Fruit fly (Drosophila melanogaster) whole organism, embryonic: ENCODE data around the gene CG46387.
A peak's percentile ranks its signal among the peaks of the same experiment; 100 is the strongest.

Experiments used
- C15 ChIP-seq: fragments of 200-800 bp; sonication (Bioruptor generic); IDR thresholded peaks from 3 replicates; pipeline ENCODE4 v1.3.6; 2022; ENCODE audit warnings: missing biosample characterization, missing genetic modification characterization
- CG10431 ChIP-seq: fragments of 200-800 bp; sonication (Bioruptor generic); optimal IDR thresholded peaks from 3 replicates; lab custom pipeline; 2018; ENCODE audit warnings: missing biosample characterization, mild to moderate bottlenecking, missing genetic modification characterization
- CG10462 ChIP-seq: fragments of 200-800 bp; sonication (Bioruptor generic); optimal IDR thresholded peaks from 2 replicates; lab custom pipeline; 2016; ENCODE audit warnings: missing biosample characterization, missing genetic modification characterization
- CG11723 ChIP-seq: fragments of 200-800 bp; sonication (Bioruptor generic); optimal IDR thresholded peaks from 2 replicates; lab custom pipeline; 2017; ENCODE audit warnings: missing biosample characterization, mild to moderate bottlenecking, missing genetic modification characterization
- CG12299 ChIP-seq: fragments of 200-800 bp; sonication (Bioruptor generic); optimal IDR thresholded peaks from 2 replicates; lab custom pipeline; 2018; ENCODE audit warnings: missing biosample characterization, mild to moderate bottlenecking, missing genetic modification characterization
- CG1233 ChIP-seq: fragments of 200-800 bp; sonication (Bioruptor generic); optimal IDR thresholded peaks from 4 replicates; lab custom pipeline; 2018; ENCODE audit warnings: missing biosample characterization, mild to moderate bottlenecking, missing genetic modification characterization
- CG13287 ChIP-seq: fragments of 200-800 bp; sonication (Bioruptor generic); IDR thresholded peaks from 2 replicates; pipeline ENCODE4 v1.3.6; 2022; ENCODE audit warnings: missing biosample characterization, missing genetic modification characterization; ENCODE audit not compliant: partially characterized antibody
- CG17186 ChIP-seq: fragments of 200-800 bp; sonication (Bioruptor generic); optimal IDR thresholded peaks from 3 replicates; lab custom pipeline; 2017; ENCODE audit warnings: missing biosample characterization, missing genetic modification reagents, missing genetic modification characterization
- CG17359 ChIP-seq: fragments of 200-800 bp; sonication (Bioruptor generic); optimal IDR thresholded peaks from 3 replicates; lab custom pipeline; 2018; ENCODE audit warnings: missing biosample characterization, mild to moderate bottlenecking, missing genetic modification characterization, moderate library complexity
- CG17612 ChIP-seq: fragments of 200-800 bp; sonication (Bioruptor generic); IDR thresholded peaks from 2 replicates; pipeline ENCODE4 v1.3.6; 2022; ENCODE audit warnings: missing biosample characterization, missing genetic modification characterization
- CG17802 ChIP-seq: fragments of 200-800 bp; sonication (Bioruptor generic); optimal IDR thresholded peaks from 2 replicates; lab custom pipeline; 2018; ENCODE audit warnings: missing biosample characterization, mild to moderate bottlenecking, missing genetic modification characterization, moderate library complexity
- CG3726 ChIP-seq: fragments of 200-800 bp; sonication (Bioruptor generic); IDR thresholded peaks from 3 replicates; pipeline ENCODE4, ENCODE4 v1.3.6; 2022; ENCODE audit warnings: missing biosample characterization, missing genetic modification characterization
- CG6175 ChIP-seq: fragments of 200-800 bp; sonication (Bioruptor generic); IDR thresholded peaks from 3 replicates; pipeline ENCODE4 v1.3.6; 2022; ENCODE audit warnings: missing biosample characterization, missing genetic modification characterization
- CG6813 ChIP-seq: fragments of 200-800 bp; sonication (Bioruptor generic); optimal IDR thresholded peaks from 2 replicates; lab custom pipeline; 2017; ENCODE audit warnings: missing biosample characterization, missing genetic modification characterization, mild to moderate bottlenecking, moderate library complexity, missing genetic modification reagents
- CG7839 ChIP-seq: fragments of 200-800 bp; sonication (Bioruptor generic); optimal IDR thresholded peaks from 3 replicates; lab custom pipeline; 2018; ENCODE audit warnings: missing biosample characterization, mild to moderate bottlenecking, missing genetic modification characterization, moderate library complexity
- CG8388 ChIP-seq: fragments of 200-800 bp; sonication (Bioruptor generic); optimal IDR thresholded peaks from 2 replicates; lab custom pipeline; 2019; ENCODE audit warnings: missing biosample characterization, mild to moderate bottlenecking, missing genetic modification characterization, moderate library complexity
- CHES-1-like ChIP-seq: fragments of 200-800 bp; sonication (Bioruptor generic); optimal IDR thresholded peaks from 2 replicates; lab custom pipeline; 2016; ENCODE audit warnings: missing biosample characterization, missing genetic modification characterization
- Dek ChIP-seq: fragments of 200-800 bp; sonication (Bioruptor generic); optimal IDR thresholded peaks from 3 replicates; lab custom pipeline; 2019; ENCODE audit warnings: missing biosample characterization, mild to moderate bottlenecking, missing genetic modification characterization, moderate library complexity
- Doc3 ChIP-seq: fragments of 200-800 bp; sonication (Bioruptor generic); IDR thresholded peaks from 3 replicates; pipeline ENCODE4 v1.3.6; 2022; ENCODE audit warnings: missing biosample characterization, missing genetic modification characterization; ENCODE audit not compliant: partially characterized antibody
- Nf-YA ChIP-seq: fragments of 200-800 bp; sonication (Bioruptor generic); IDR thresholded peaks from 2 replicates; pipeline ENCODE4 v1.3.6; 2022; ENCODE audit warnings: missing biosample characterization, missing genetic modification characterization
- Scr ChIP-seq: fragments of 200-800 bp; sonication (Bioruptor generic); IDR thresholded peaks from 2 replicates; pipeline ENCODE4 v1.3.6; 2022; ENCODE audit warnings: missing biosample characterization, missing genetic modification characterization; ENCODE audit not compliant: partially characterized antibody
- Ssrp ChIP-seq: fragments of 200-800 bp; sonication (Bioruptor generic); optimal IDR thresholded peaks from 2 replicates; lab custom pipeline; 2018; ENCODE audit warnings: missing biosample characterization, mild to moderate bottlenecking, missing genetic modification characterization, moderate library complexity
- Trl ChIP-seq, 3 experiments: fragments of >200 bp in 2 of 3; fragments of 200-800 bp in 1 of 3; sonication (Bioruptor generic) in 1 of 3; optimal IDR thresholded peaks; 2 replicates in 1 of 3; 3 replicates in 2 of 3; lab custom pipeline; 2016 to 2017; ENCODE audit warnings: missing biosample characterization in 1 of 3, missing genetic modification characterization in 1 of 3
- ab ChIP-seq: fragments of 200-800 bp; sonication (Bioruptor generic); optimal IDR thresholded peaks from 2 replicates; lab custom pipeline; 2016; ENCODE audit warnings: missing biosample characterization, missing genetic modification characterization
- ac ChIP-seq: fragments of 200-800 bp; sonication (Bioruptor generic); optimal IDR thresholded peaks from 3 replicates; lab custom pipeline; 2017; ENCODE audit warnings: missing biosample characterization, mild to moderate bottlenecking, missing genetic modification characterization
- amos ChIP-seq: fragments of 200-800 bp; sonication (Bioruptor generic); IDR thresholded peaks from 2 replicates; pipeline ENCODE4 v1.3.6; 2022; ENCODE audit warnings: missing biosample characterization, missing genetic modification characterization; ENCODE audit not compliant: partially characterized antibody
- bowl ChIP-seq: fragments of 200-800 bp; sonication (Bioruptor generic); IDR thresholded peaks from 2 replicates; pipeline ENCODE4 v1.3.6; 2022; ENCODE audit warnings: missing biosample characterization, missing genetic modification characterization
- bsh ChIP-seq, 2 experiments: fragments of 200-800 bp; sonication (Bioruptor generic); optimal IDR thresholded peaks; 2 replicates each; lab custom pipeline; 2017 to 2018; ENCODE audit warnings: mild to moderate bottlenecking in 2 of 2, missing biosample characterization in 2 of 2, missing genetic modification characterization in 2 of 2, moderate library complexity in 1 of 2
- corto ChIP-seq: fragments of 200-800 bp; sonication (Bioruptor generic); optimal IDR thresholded peaks from 2 replicates; lab custom pipeline; 2016; ENCODE audit warnings: missing biosample characterization, mild to moderate bottlenecking, missing genetic modification characterization, moderate library complexity
- crol ChIP-seq: fragments of 200-800 bp; sonication (Bioruptor generic); IDR thresholded peaks from 2 replicates; pipeline ENCODE4 v1.3.6; 2022; ENCODE audit warnings: missing biosample characterization, missing genetic modification characterization
- da ChIP-seq: fragments of 200-800 bp; sonication (Bioruptor generic); optimal IDR thresholded peaks from 2 replicates; lab custom pipeline; 2016; ENCODE audit warnings: missing biosample characterization, missing genetic modification characterization
- dmrt11E ChIP-seq: fragments of 200-800 bp; sonication (Bioruptor generic); optimal IDR thresholded peaks from 3 replicates; lab custom pipeline; 2018; ENCODE audit warnings: missing biosample characterization, mild to moderate bottlenecking, missing genetic modification characterization, moderate library complexity
- grau ChIP-seq: fragments of 200-800 bp; optimal IDR thresholded peaks from 3 replicates; lab custom pipeline; 2019; ENCODE audit warnings: missing biosample characterization, mild to moderate bottlenecking, missing genetic modification characterization, moderate library complexity
- grn ChIP-seq: fragments of 200-800 bp; sonication (Bioruptor generic); optimal IDR thresholded peaks from 3 replicates; lab custom pipeline; 2017; ENCODE audit warnings: missing biosample characterization, missing genetic modification characterization
- h ChIP-seq: fragments of >200 bp; optimal IDR thresholded peaks from 2 replicates; lab custom pipeline; 2017
- ham ChIP-seq: fragments of 200-800 bp; sonication (Bioruptor generic); IDR thresholded peaks from 2 replicates; pipeline ENCODE4 v1.3.6; 2022; ENCODE audit warnings: missing biosample characterization, missing genetic modification characterization
- insv ChIP-seq, 2 experiments: fragments of 200-800 bp; sonication (Bioruptor generic); optimal IDR thresholded peaks; 3 replicates each; lab custom pipeline; 2016 to 2018; ENCODE audit warnings: missing biosample characterization in 2 of 2, missing genetic modification characterization in 2 of 2
- jigr1 ChIP-seq: fragments of 200-800 bp; sonication (Bioruptor generic); IDR thresholded peaks from 3 replicates; pipeline ENCODE4 v1.3.6; 2022; ENCODE audit warnings: missing biosample characterization, missing genetic modification characterization
- lola ChIP-seq, 3 experiments: fragments of >200 bp in 2 of 3; fragments of 200-800 bp in 1 of 3; sonication (Bioruptor generic) in 1 of 3; optimal IDR thresholded peaks; 2 replicates each; lab custom pipeline; 2017 to 2019; ENCODE audit warnings: missing biosample characterization in 3 of 3, missing genetic modification characterization in 3 of 3, mild to moderate bottlenecking in 1 of 3, moderate library complexity in 1 of 3
- mirr ChIP-seq: fragments of 200-800 bp; sonication (Bioruptor generic); optimal IDR thresholded peaks from 3 replicates; lab custom pipeline; 2018; ENCODE audit warnings: missing biosample characterization, mild to moderate bottlenecking, missing genetic modification characterization
- prd ChIP-seq, 3 experiments: fragments of >200 bp in 2 of 3; fragments of 200-800 bp in 1 of 3; sonication (Bioruptor generic) in 1 of 3; optimal IDR thresholded peaks in 2 of 3; IDR thresholded peaks in 1 of 3; 2 replicates in 2 of 3; 3 replicates in 1 of 3; pipeline versions ENCODE4 v1.3.6 to Lab custom; 2017 to 2022; ENCODE audit warnings: missing biosample characterization in 1 of 3, missing genetic modification characterization in 1 of 3
- rib ChIP-seq: fragments of 200-800 bp; sonication (Bioruptor generic); IDR thresholded peaks from 2 replicates; pipeline ENCODE4 v1.3.6; 2022; ENCODE audit warnings: missing biosample characterization, missing genetic modification characterization
- sc ChIP-seq, 3 experiments: fragments of >200 bp in 2 of 3; fragments of 200-800 bp in 1 of 3; sonication (Bioruptor generic) in 1 of 3; optimal IDR thresholded peaks; 2 replicates in 2 of 3; 3 replicates in 1 of 3; lab custom pipeline; 2017; ENCODE audit warnings: mild to moderate bottlenecking in 1 of 3, missing biosample characterization in 1 of 3, missing genetic modification characterization in 1 of 3, missing genetic modification reagents in 1 of 3
- twi ChIP-seq: fragments of 200-800 bp; optimal IDR thresholded peaks from 2 replicates; lab custom pipeline; 2019; ENCODE audit warnings: missing biosample characterization, mild to moderate bottlenecking, missing genetic modification characterization, moderate library complexity
- unc-4 ChIP-seq: fragments of 200-800 bp; sonication (Bioruptor generic); IDR thresholded peaks from 2 replicates; pipeline ENCODE4 v1.3.6; 2022; ENCODE audit warnings: missing biosample characterization, missing genetic modification characterization; ENCODE audit not compliant: partially characterized antibody
- unpg ChIP-seq: fragments of 200-800 bp; sonication (Bioruptor generic); optimal IDR thresholded peaks from 3 replicates; lab custom pipeline; 2018; ENCODE audit warnings: missing biosample characterization, mild to moderate bottlenecking, missing genetic modification characterization, moderate library complexity

Gene CG46387

DNA sequence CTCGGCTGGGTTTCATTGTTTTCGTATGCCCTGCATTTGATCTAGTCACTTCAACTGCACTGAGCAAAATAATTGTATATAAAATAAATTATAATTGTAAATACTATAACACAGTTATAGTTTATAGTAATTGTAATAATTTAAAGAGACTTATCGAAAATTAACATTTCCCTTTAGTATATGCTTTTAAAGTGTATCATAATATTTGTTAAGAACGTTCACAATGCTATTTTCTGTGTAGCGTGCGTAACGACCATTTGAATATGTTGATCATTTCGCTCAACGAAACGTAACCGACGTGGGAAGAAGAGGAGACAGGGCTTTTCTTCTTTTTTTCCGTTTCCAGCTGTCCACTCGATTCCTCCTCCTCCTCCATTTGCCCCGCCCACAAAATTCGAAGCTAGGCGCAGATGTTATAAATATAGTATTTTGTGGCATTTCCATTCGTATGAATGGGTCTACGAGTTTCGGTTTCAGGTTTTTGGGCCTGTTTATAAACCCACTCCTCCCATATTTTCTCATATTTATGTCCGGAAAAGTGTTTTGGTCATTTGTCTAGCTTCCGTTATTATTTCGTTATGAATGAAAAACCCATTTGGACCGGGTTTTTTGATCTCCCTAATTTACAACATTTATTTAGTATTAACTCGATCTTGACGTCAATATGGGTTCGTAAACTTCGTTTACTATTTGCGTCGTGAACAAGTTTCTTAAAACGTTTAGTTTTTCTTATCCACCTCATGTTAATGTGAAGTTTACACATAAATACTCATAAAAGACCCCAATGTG is 41.8 kb upstream of the CG46387 start (continued):
- peak; percentile 91 for TF ChIP-seq CG17359 (tag; lab: Kevin White, UChicago)
- no peak for TF ChIP-seq prd (optimal IDR thresholded peaks at IDR 0.05; lab: Kevin White, UChicago)
- peak; percentile 93 for TF ChIP-seq prd (GFP tag; IDR thresholded peaks at IDR 0.05; lab: Robert Waterston, UW)
- TF ChIP-seq Doc3 (GFP tag; lab: Robert Waterston, UW): no peak
- peak; percentile 25 for TF ChIP-seq CG17186 (GFP tag; lab: Kevin White, UChicago)
- no peak for TF ChIP-seq grn (GFP tag; lab: Kevin White, UChicago)
- TF ChIP-seq CG13287: no peak
- 0 out of 3 replicates have a peak, but pooled peaks have one; percentile 37 for TF ChIP-seq jigr1 (GFP tag; lab: Robert Waterston, UW)
- no peak for TF ChIP-seq bowl (GFP tag; lab: Robert Waterston, UW)
- TF ChIP-seq CG10462 (GFP tag; lab: Kevin White, UChicago): peak; percentile 49
- TF ChIP-seq mirr: no peak
- TF ChIP-seq unpg (GFP tag; lab: Kevin White, UChicago): peak; percentile 92
- TF ChIP-seq CG6175 (GFP tag; lab: Robert Waterston, UW): 0 out of 3 replicates have a peak, but pooled peaks have one; percentile 6
- peak; percentile 43; the same call in 1 of the 2 replicates for TF ChIP-seq rib (GFP tag; lab: Robert Waterston, UW)
- TF ChIP-seq lola (GFP tag; optimal IDR thresholded peaks at IDR 0.05; lab: Kevin White, UChicago): peak in 1 of 3 experiments; percentile 92
- no peak for TF ChIP-seq ab (GFP tag; lab: Kevin White, UChicago)
- TF ChIP-seq unc-4 (GFP tag; lab: Robert Waterston, UW): no peak
- TF ChIP-seq insv (GFP tag; optimal IDR thresholded peaks at IDR 0.05; lab: Kevin White, UChicago): no peak
- TF ChIP-seq CG10431 (GFP tag; lab: Kevin White, UChicago): peak; percentile 58
- TF ChIP-seq h (lab: Kevin White, UChicago): no peak
- TF ChIP-seq CG6813 (GFP tag; lab: Kevin White, UChicago): peak; percentile 72
- no peak for TF ChIP-seq CHES-1-like (GFP tag; lab: Kevin White, UChicago)
- peak; percentile 77 for TF ChIP-seq CG12299 (tag; lab: Kevin White, UChicago)
- no peak for TF ChIP-seq twi (tag; lab: Kevin White, UChicago)
- TF ChIP-seq dmrt11E (tag; lab: Kevin White, UChicago): peak; percentile 98
- peak in 1 of 2 experiments; percentile 95 for TF ChIP-seq bsh (GFP tag; optimal IDR thresholded peaks at IDR 0.05; lab: Kevin White, UChicago)
- TF ChIP-seq ac (GFP tag; lab: Kevin White, UChicago): peak; percentile 80
- no peak for TF ChIP-seq amos (GFP tag; lab: Robert Waterston, UW)
- TF ChIP-seq corto: no peak
- TF ChIP-seq CG11723 (GFP tag; lab: Kevin White, UChicago): peak; percentile 38
- no peak for TF ChIP-seq C15 (GFP tag; lab: Robert Waterston, UW)
- no peak for TF ChIP-seq Trl (optimal IDR thresholded peaks at IDR 0.05; lab: Kevin White, UChicago)
- TF ChIP-seq Trl (GFP tag; optimal IDR thresholded peaks at IDR 0.05; lab: Kevin White, UChicago): no peak
- TF ChIP-seq Scr (GFP tag; lab: Robert Waterston, UW): no peak
- peak; percentile 84; the same call in 1 of the 3 replicates for TF ChIP-seq CG3726 (GFP tag; lab: Robert Waterston, UW)
- TF ChIP-seq da: no peak
- TF ChIP-seq CG17802 (tag; lab: Kevin White, UChicago): no peak
- TF ChIP-seq CG8388 (GFP tag; lab: Kevin White, UChicago): peak; percentile 92
- TF ChIP-seq Dek (tag; lab: Kevin White, UChicago): peak; percentile 55
- peak; percentile 82 for TF ChIP-seq CG1233
- no peak for TF ChIP-seq sc (optimal IDR thresholded peaks at IDR 0.05; lab: Kevin White, UChicago)
- TF ChIP-seq sc (GFP tag; optimal IDR thresholded peaks at IDR 0.05; lab: Kevin White, UChicago): peak; percentile 79
- no peak for TF ChIP-seq crol (GFP tag; lab: Robert Waterston, UW)
- peak; percentile 49; the same call in 1 of the 2 replicates for TF ChIP-seq CG17612
- TF ChIP-seq ham (GFP tag; lab: Robert Waterston, UW): 0 out of 2 replicates have a peak, but pooled peaks have one; percentile 32
- peak; percentile 92 for TF ChIP-seq CG7839 (tag; lab: Kevin White, UChicago)
- TF ChIP-seq Ssrp (tag; lab: Kevin White, UChicago): peak; percentile 89
- TF ChIP-seq Nf-YA (GFP tag; lab: Robert Waterston, UW): peak; percentile 49; the same call in 1 of the 2 replicates
- peak; percentile 86 for TF ChIP-seq grau (tag; lab: Kevin White, UChicago)
